Worm (Caenorhabditis elegans): Measurements from ENCODE around the gene C50D2.7.

C50D2.7 gene

ce11 chrII:128929-129328 is 33.9 kb upstream of the C50D2.7 start, which contains the start of gene srd-3:
Gene srd-3 (minus strand): TSS chrII:129029.
- TF ChIP-seq dmd-9 (GFP tag; IDR thresholded peaks at IDR 0.05) (no peak), nhr-11 (tag; optimal IDR thresholded peaks at IDR 0.05) (no peak), dpl-1 (GFP tag; optimal IDR thresholded peaks at IDR 0.05) (no peak), ceh-32 (tag; optimal IDR thresholded peaks at IDR 0.05; ENCODE audit: poor library complexity) (no peak), madf-5 (GFP tag; IDR thresholded peaks at IDR 0.05) (no peak), hmg-1.1 (GFP tag; IDR thresholded peaks at IDR 0.05) (no peak), snpc-1.2 (GFP tag; IDR thresholded peaks at IDR 0.05) (no peak), ceh-28 (tag; optimal IDR thresholded peaks at IDR 0.05) (no peak), jun-1 (tag; optimal IDR thresholded peaks at IDR 0.05) (no peak), zip-2 (tag; optimal IDR thresholded peaks at IDR 0.05) (no peak), tag-97 (GFP tag; IDR thresholded peaks at IDR 0.05) (no peak), saeg-2 (GFP tag; IDR thresholded peaks at IDR 0.05) (no peak), mxl-2 (GFP tag; conservative IDR thresholded peaks at IDR 0.05) (no peak), dmd-6 (GFP tag; IDR thresholded peaks at IDR 0.05) (no peak)

ce11 chrII:124904-125303 is 29.8 kb upstream of the C50D2.7 start, which contains the start of gene nmur-2:
Gene nmur-2 (minus strand): TSS chrII:125004.
- TF ChIP-seq snpc-4 (tag; optimal IDR thresholded peaks at IDR 0.05): no peak
- no peak for TF ChIP-seq unc-130 (GFP tag; optimal IDR thresholded peaks at IDR 0.05)
- no peak for TF ChIP-seq ces-1 (GFP tag; optimal IDR thresholded peaks at IDR 0.05)
- no peak for TF ChIP-seq mxl-3 (GFP tag; optimal IDR thresholded peaks at IDR 0.05)
- TF ChIP-seq lin-1 (GFP tag; IDR thresholded peaks at IDR 0.05): no peak
- no peak for TF ChIP-seq dmd-6 (GFP tag; IDR thresholded peaks at IDR 0.05)
- TF ChIP-seq php-3 (GFP tag; IDR thresholded peaks at IDR 0.05): no peak
- TF ChIP-seq ctbp-1 (GFP tag; IDR thresholded peaks at IDR 0.05): no peak
- TF ChIP-seq attf-4 (tag; optimal IDR thresholded peaks at IDR 0.05): no peak
- TF ChIP-seq F26F4.8 (GFP tag; conservative IDR thresholded peaks at IDR 0.05): no peak
- no peak for TF ChIP-seq lin-15B (tag; optimal IDR thresholded peaks at IDR 0.05)
- no peak for TF ChIP-seq egl-27 (tag; optimal IDR thresholded peaks at IDR 0.05)
- no peak for TF ChIP-seq jun-1 (tag; optimal IDR thresholded peaks at IDR 0.05)
- TF ChIP-seq arid-1 (GFP tag; conservative IDR thresholded peaks at IDR 0.05): no peak
- no peak for TF ChIP-seq pqm-1 (tag; optimal IDR thresholded peaks at IDR 0.05)
- no peak for TF ChIP-seq F49E8.2 (tag; optimal IDR thresholded peaks at IDR 0.05; ENCODE audit: borderline replicate concordance)

ce11 chrII:122494-122893 is 27.4 kb upstream of the C50D2.7 start:
- TF ChIP-seq nhr-28 (tag; optimal IDR thresholded peaks at IDR 0.05) (peak; percentile 78), ceh-20 (GFP tag; IDR thresholded peaks at IDR 0.05) (no peak), pqm-1 (tag; optimal IDR thresholded peaks at IDR 0.05) (peak; percentile 79), daf-16 (GFP tag; optimal IDR thresholded peaks at IDR 0.05) (no peak), daf-16 (tag; optimal IDR thresholded peaks at IDR 0.05) (peak; percentile 47), nhr-111 (GFP tag; optimal IDR thresholded peaks at IDR 0.05) (no peak), spr-1 (tag; optimal IDR thresholded peaks at IDR 0.05) (no peak), dmd-9 (GFP tag; IDR thresholded peaks at IDR 0.05) (no peak), ceh-44 (GFP tag; IDR thresholded peaks at IDR 0.05) (no peak), vab-7 (GFP tag; IDR thresholded peaks at IDR 0.05) (no peak), nhr-6 (tag; optimal IDR thresholded peaks at IDR 0.05) (peak; percentile 0)

ce11 chrII:122008-122407 is 26.9 kb upstream of the C50D2.7 start:
- TF ChIP-seq aha-1 (tag) (peak; percentile 31), fos-1 (tag; optimal IDR thresholded peaks at IDR 0.05) (no peak), hlh-30 (tag; optimal IDR thresholded peaks at IDR 0.05; ENCODE audit: insufficient read depth) (peak; percentile 39), tag-97 (GFP tag; IDR thresholded peaks at IDR 0.05) (no peak), egl-43 (GFP tag; IDR thresholded peaks at IDR 0.05) (no peak), hlh-11 (tag; optimal IDR thresholded peaks at IDR 0.05) (peak; percentile 11), unc-130 (GFP tag; optimal IDR thresholded peaks at IDR 0.05) (no peak), daf-8 (GFP tag; IDR thresholded peaks at IDR 0.05) (no peak), lir-3 (tag; optimal IDR thresholded peaks at IDR 0.05) (no peak), dve-1 (tag; optimal IDR thresholded peaks at IDR 0.05; ENCODE audit: insufficient read depth) (peak; percentile 15), nhr-28 (tag; optimal IDR thresholded peaks at IDR 0.05) (peak; percentile 9)
